Fruit fly (Drosophila melanogaster) whole organism, prepupa: ENCODE results near the gene LysE.

Experiments used
- Blimp-1 ChIP-seq: fragments of 200-800 bp; sonication (Bioruptor generic); optimal IDR thresholded peaks from 3 replicates; lab custom pipeline; 2017; ENCODE audit warnings: missing biosample characterization, missing genetic modification characterization, mild to moderate bottlenecking, moderate library complexity, missing genetic modification reagents
- CG11294 ChIP-seq: fragments of 200-800 bp; sonication (Bioruptor generic); IDR thresholded peaks from 2 replicates; pipeline ENCODE4 v1.3.6; 2022; ENCODE audit warnings: missing biosample characterization, missing genetic modification characterization
- CG11762 ChIP-seq: fragments of 200-800 bp; sonication (Bioruptor generic); optimal IDR thresholded peaks from 3 replicates; lab custom pipeline; 2016; ENCODE audit warnings: missing biosample characterization, missing genetic modification characterization; ENCODE audit not compliant: insufficient read depth
- CG15336 ChIP-seq: fragments of 200-800 bp; sonication (Bioruptor generic); IDR thresholded peaks from 2 replicates; pipeline ENCODE4 v1.3.6; 2022; ENCODE audit warnings: missing biosample characterization, missing genetic modification characterization
- CG1621 ChIP-seq: fragments of 200-800 bp; sonication (Bioruptor generic); optimal IDR thresholded peaks from 3 replicates; lab custom pipeline; 2018; ENCODE audit warnings: missing biosample characterization, mild to moderate bottlenecking, missing genetic modification characterization
- CG16779 ChIP-seq: fragments of 200-800 bp; sonication (Bioruptor generic); optimal IDR thresholded peaks from 3 replicates; lab custom pipeline; 2017; ENCODE audit warnings: missing biosample characterization, mild to moderate bottlenecking, missing genetic modification characterization
- CG3032 ChIP-seq: fragments of 200-800 bp; optimal IDR thresholded peaks from 2 replicates; lab custom pipeline; 2019; ENCODE audit warnings: missing biosample characterization, mild to moderate bottlenecking, missing genetic modification characterization, moderate library complexity
- CG32006 ChIP-seq: fragments of 200-800 bp; sonication (Bioruptor generic); optimal IDR thresholded peaks from 3 replicates; lab custom pipeline; 2017; ENCODE audit warnings: missing biosample characterization, mild to moderate bottlenecking, missing genetic modification characterization
- CG34406 ChIP-seq: fragments of 200-800 bp; sonication (Bioruptor generic); optimal IDR thresholded peaks from 3 replicates; lab custom pipeline; 2016; ENCODE audit warnings: missing biosample characterization, missing genetic modification characterization
- CG3919 ChIP-seq: fragments of 200-800 bp; sonication (Bioruptor generic); optimal IDR thresholded peaks from 3 replicates; lab custom pipeline; 2016; ENCODE audit warnings: missing biosample characterization, missing genetic modification characterization
- CG4318 ChIP-seq: fragments of 200-800 bp; sonication (Bioruptor generic); optimal IDR thresholded peaks from 3 replicates; lab custom pipeline; 2017; ENCODE audit warnings: missing biosample characterization, mild to moderate bottlenecking, missing genetic modification characterization
- CG6163 ChIP-seq: fragments of 200-800 bp; sonication (Bioruptor generic); IDR thresholded peaks from 3 replicates; pipeline ENCODE4 v1.3.6; 2022; ENCODE audit warnings: missing biosample characterization, missing genetic modification characterization
- CG6276 ChIP-seq: fragments of 200-800 bp; sonication (Bioruptor generic); optimal IDR thresholded peaks from 2 replicates; lab custom pipeline; 2017; ENCODE audit warnings: missing biosample characterization, mild to moderate bottlenecking, missing genetic modification characterization
- CG6808 ChIP-seq: fragments of 200-800 bp; sonication (Bioruptor generic); optimal IDR thresholded peaks from 3 replicates; lab custom pipeline; 2017; ENCODE audit warnings: missing biosample characterization, missing genetic modification characterization, mild to moderate bottlenecking, moderate library complexity, missing genetic modification reagents
- CG6854 ChIP-seq: fragments of 200-800 bp; sonication (Bioruptor generic); optimal IDR thresholded peaks from 2 replicates; lab custom pipeline; 2017; ENCODE audit warnings: missing biosample characterization, mild to moderate bottlenecking, missing genetic modification characterization
- CG8119 ChIP-seq: fragments of 200-800 bp; sonication (Bioruptor generic); IDR thresholded peaks from 3 replicates; pipeline ENCODE4 v1.3.6; 2022; ENCODE audit warnings: missing biosample characterization, missing genetic modification characterization
- CG8319 ChIP-seq: fragments of 200-800 bp; sonication (Bioruptor generic); optimal IDR thresholded peaks from 3 replicates; lab custom pipeline; 2016; ENCODE audit warnings: missing biosample characterization, missing genetic modification characterization
- CG8632 ChIP-seq: fragments of 200-800 bp; sonication (Bioruptor generic); optimal IDR thresholded peaks from 3 replicates; lab custom pipeline; 2016; ENCODE audit warnings: missing biosample characterization, missing genetic modification characterization
- CG9139 ChIP-seq: fragments of 200-800 bp; sonication (Bioruptor generic); optimal IDR thresholded peaks from 3 replicates; lab custom pipeline; 2017; ENCODE audit warnings: missing biosample characterization, mild to moderate bottlenecking, missing genetic modification characterization
- Eip75B ChIP-seq: fragments of 200-800 bp; sonication (Bioruptor generic); optimal IDR thresholded peaks from 3 replicates; lab custom pipeline; 2016; ENCODE audit warnings: missing biosample characterization, missing genetic modification characterization
- Ets21C ChIP-seq: fragments of 200-800 bp; sonication (Bioruptor generic); optimal IDR thresholded peaks from 3 replicates; lab custom pipeline; 2016; ENCODE audit warnings: missing biosample characterization, missing genetic modification characterization
- Ets96B ChIP-seq: fragments of 200-800 bp; optimal IDR thresholded peaks from 2 replicates; lab custom pipeline; 2019; ENCODE audit warnings: missing biosample characterization, mild to moderate bottlenecking, missing genetic modification characterization, moderate library complexity
- Hr38 ChIP-seq: sonication (Bioruptor generic); optimal IDR thresholded peaks from 2 replicates; lab custom pipeline; 2016; ENCODE audit warnings: missing biosample characterization, missing genetic modification characterization
- Hr39 ChIP-seq: fragments of 200-800 bp; sonication (Bioruptor generic); optimal IDR thresholded peaks from 2 replicates; lab custom pipeline; 2016; ENCODE audit warnings: missing biosample characterization, missing genetic modification characterization
- Hr4 ChIP-seq: fragments of 200-800 bp; sonication (Bioruptor generic); optimal IDR thresholded peaks from 3 replicates; lab custom pipeline; 2016; ENCODE audit warnings: missing biosample characterization, missing genetic modification characterization
- Lpt ChIP-seq: fragments of 200-800 bp; sonication (Bioruptor generic); optimal IDR thresholded peaks from 3 replicates; lab custom pipeline; 2016; ENCODE audit warnings: missing biosample characterization, missing genetic modification characterization
- OdsH ChIP-seq: fragments of 200-800 bp; sonication (Bioruptor generic); optimal IDR thresholded peaks from 3 replicates; lab custom pipeline; 2016; ENCODE audit warnings: missing biosample characterization, missing genetic modification characterization
- Smox ChIP-seq: fragments of 200-800 bp; sonication (Bioruptor generic); optimal IDR thresholded peaks from 3 replicates; lab custom pipeline; 2016; ENCODE audit warnings: missing biosample characterization, missing genetic modification characterization
- Sox14 ChIP-seq: fragments of 200-800 bp; sonication (Bioruptor generic); optimal IDR thresholded peaks from 3 replicates; lab custom pipeline; 2016; ENCODE audit warnings: missing biosample characterization, missing genetic modification characterization
- Sox15 ChIP-seq: fragments of 200-800 bp; sonication (Bioruptor generic); optimal IDR thresholded peaks from 3 replicates; lab custom pipeline; 2016; ENCODE audit warnings: missing biosample characterization, missing genetic modification characterization
- achi ChIP-seq: fragments of 200-800 bp; sonication (Bioruptor generic); optimal IDR thresholded peaks from 3 replicates; lab custom pipeline; 2016; ENCODE audit warnings: missing biosample characterization, missing genetic modification characterization
- cyc ChIP-seq: fragments of 200-800 bp; sonication (Bioruptor generic); optimal IDR thresholded peaks from 3 replicates; lab custom pipeline; 2016; ENCODE audit warnings: missing biosample characterization, missing genetic modification characterization
- dac ChIP-seq: fragments of 200-800 bp; sonication (Bioruptor generic); optimal IDR thresholded peaks from 2 replicates; lab custom pipeline; 2017; ENCODE audit warnings: missing biosample characterization, mild to moderate bottlenecking, missing genetic modification characterization
- dsx ChIP-seq: fragments of 200-800 bp; optimal IDR thresholded peaks from 3 replicates; lab custom pipeline; 2019; ENCODE audit warnings: missing biosample characterization, mild to moderate bottlenecking, missing genetic modification characterization, moderate library complexity; ENCODE audit not compliant: poor library complexity, severe bottlenecking
- eg ChIP-seq: fragments of 200-800 bp; sonication (Bioruptor generic); IDR thresholded peaks from 3 replicates; pipeline ENCODE4 v1.3.6; 2022; ENCODE audit warnings: missing biosample characterization, missing genetic modification characterization
- esn ChIP-seq: fragments of 200-800 bp; sonication (Bioruptor generic); optimal IDR thresholded peaks from 2 replicates; lab custom pipeline; 2016; ENCODE audit warnings: missing biosample characterization, mild to moderate bottlenecking, missing genetic modification characterization, moderate library complexity
- fd59A ChIP-seq: fragments of 200-800 bp; sonication (Bioruptor generic); optimal IDR thresholded peaks from 2 replicates; lab custom pipeline; 2017; ENCODE audit warnings: missing biosample characterization, mild to moderate bottlenecking, missing genetic modification characterization, missing genetic modification reagents
- fd85E ChIP-seq: fragments of 200-800 bp; sonication (Bioruptor generic); optimal IDR thresholded peaks from 3 replicates; lab custom pipeline; 2016; ENCODE audit warnings: missing biosample characterization, missing genetic modification characterization
- fkh ChIP-seq: fragments of 200-800 bp; sonication (Bioruptor generic); optimal IDR thresholded peaks from 3 replicates; lab custom pipeline; 2017; ENCODE audit warnings: missing biosample characterization, mild to moderate bottlenecking, missing genetic modification characterization, moderate library complexity
- lz ChIP-seq: fragments of 200-800 bp; sonication (Bioruptor generic); optimal IDR thresholded peaks from 3 replicates; lab custom pipeline; 2016; ENCODE audit warnings: missing biosample characterization, missing genetic modification characterization
- net ChIP-seq: fragments of 200-800 bp; sonication (Bioruptor generic); optimal IDR thresholded peaks from 3 replicates; lab custom pipeline; 2016; ENCODE audit warnings: missing biosample characterization, missing genetic modification characterization
- pdm3 ChIP-seq: fragments of 200-800 bp; sonication (Bioruptor generic); optimal IDR thresholded peaks from 3 replicates; lab custom pipeline; 2016; ENCODE audit warnings: missing biosample characterization, missing genetic modification characterization
- salr ChIP-seq, 2 experiments: fragments of 200-800 bp; sonication (Bioruptor generic); optimal IDR thresholded peaks; 3 replicates each; lab custom pipeline; 2016 to 2018; ENCODE audit warnings: missing biosample characterization in 2 of 2, missing genetic modification characterization in 2 of 2, mild to moderate bottlenecking in 1 of 2
- spab ChIP-seq: fragments of 200-800 bp; sonication (Bioruptor generic); optimal IDR thresholded peaks from 2 replicates; lab custom pipeline; 2017; ENCODE audit warnings: missing biosample characterization, mild to moderate bottlenecking, missing genetic modification characterization, missing genetic modification reagents
- svp ChIP-seq: fragments of 200-800 bp; sonication (Bioruptor generic); peaks from one replicate; lab custom pipeline; 2016; ENCODE audit warnings: missing biosample characterization, missing genetic modification characterization
- topi ChIP-seq: fragments of 200-800 bp; sonication (Bioruptor generic); optimal IDR thresholded peaks from 3 replicates; lab custom pipeline; 2016; ENCODE audit warnings: missing biosample characterization, missing genetic modification characterization

Gene LysE

dm6 chr3L:1172858-1173257 lies 39.8 kb upstream of the LysE start:
- TF ChIP-seq achi (GFP tag; lab: Kevin White, UChicago) (no peak), CG6276 (GFP tag; lab: Kevin White, UChicago) (no peak), CG16779 (tag; lab: Kevin White, UChicago) (no peak), Eip75B (GFP tag; lab: Kevin White, UChicago) (no peak), CG6854 (GFP tag; lab: Kevin White, UChicago) (no peak), CG32006 (GFP tag; lab: Kevin White, UChicago) (no peak), net (no peak), Lpt (GFP tag; lab: Kevin White, UChicago) (no peak), CG9139 (GFP tag; lab: Kevin White, UChicago) (no peak), salr (GFP tag; optimal IDR thresholded peaks at IDR 0.05; lab: Kevin White, UChicago) (no peak), cyc (GFP tag; lab: Kevin White, UChicago) (no peak), dac (GFP tag; lab: Kevin White, UChicago) (no peak), Blimp-1 (GFP tag; lab: Kevin White, UChicago) (no peak), pdm3 (no peak)

dm6 chr3L:1176515-1176914 lies 36.1 kb upstream of the LysE start:
- TF ChIP-seq fd59A (no peak), svp (peak; percentile 53), CG3919 (GFP tag; lab: Kevin White, UChicago) (no peak), Sox14 (GFP tag; lab: Kevin White, UChicago) (no peak), dac (GFP tag; lab: Kevin White, UChicago) (no peak), OdsH (GFP tag; lab: Kevin White, UChicago) (no peak), CG8632 (no peak), spab (GFP tag; lab: Kevin White, UChicago) (no peak), CG6163 (GFP tag; lab: Robert Waterston, UW) (0 out of 3 replicates have a peak, but pooled peaks have one; percentile 27)
- TF ChIP-seq, all 60 proteins: peak for 2

DNA sequence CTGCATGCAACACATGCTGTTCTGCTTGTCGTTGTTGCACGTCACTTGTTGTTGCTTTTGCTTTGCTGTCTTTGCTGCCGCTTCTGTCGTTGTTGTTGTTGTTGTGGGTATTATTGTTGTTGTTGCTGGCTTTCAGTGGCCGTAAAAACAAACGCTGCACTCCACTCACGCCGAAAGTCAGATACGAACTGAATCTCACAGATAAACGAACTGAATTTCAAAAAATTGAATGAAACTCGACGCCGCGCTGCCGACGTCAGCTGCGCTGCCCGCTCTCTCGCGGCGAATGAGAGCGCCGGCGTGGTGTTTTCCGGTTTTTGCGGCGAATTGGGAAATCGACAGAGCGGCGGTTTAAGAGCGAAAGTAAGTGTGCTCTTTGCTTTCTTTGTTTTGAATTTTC lies 35.5 kb upstream of the LysE start, which contains the start of gene bab2:
Gene bab2, minus strand, starts transcription at position 192 of the 400 bp plus-strand sequence.
- TF ChIP-seq OdsH (GFP tag; lab: Kevin White, UChicago) (no peak), CG3032 (tag; lab: Kevin White, UChicago) (no peak), CG8119 (GFP tag; lab: Robert Waterston, UW) (no peak), Smox (GFP tag; lab: Kevin White, UChicago) (no peak), Blimp-1 (GFP tag; lab: Kevin White, UChicago) (no peak), CG8319 (GFP tag; lab: Kevin White, UChicago) (no peak), CG11762 (no peak), CG4318 (no peak), fd85E (GFP tag; lab: Kevin White, UChicago) (no peak), CG34406 (GFP tag; lab: Kevin White, UChicago) (no peak), Ets96B (tag; lab: Kevin White, UChicago) (no peak), esn (peak; percentile 32), CG6163 (GFP tag; lab: Robert Waterston, UW) (peak; percentile 67; the same call in 2 of the 3 replicates), Eip75B (GFP tag; lab: Kevin White, UChicago) (no peak), CG11294 (GFP tag; lab: Robert Waterston, UW) (no peak), CG1621 (tag; lab: Kevin White, UChicago) (no peak), cyc (GFP tag; lab: Kevin White, UChicago) (no peak), pdm3 (no peak), CG6808 (GFP tag; lab: Kevin White, UChicago) (no peak), CG3919 (GFP tag; lab: Kevin White, UChicago) (no peak), eg (GFP tag; lab: Robert Waterston, UW) (peak; percentile 39; the same call in 1 of the 3 replicates), CG6854 (GFP tag; lab: Kevin White, UChicago) (no peak), fkh (GFP tag; lab: Kevin White, UChicago) (peak; percentile 50), dsx (GFP tag; lab: Kevin White, UChicago) (peak; percentile 68), Hr4 (GFP tag; lab: Kevin White, UChicago) (no peak), lz (GFP tag; lab: Kevin White, UChicago) (no peak), Hr38 (GFP tag; lab: Kevin White, UChicago) (no peak), Sox14 (GFP tag; lab: Kevin White, UChicago) (peak; percentile 39), CG15336 (GFP tag; lab: Robert Waterston, UW) (0 out of 2 replicates have a peak, but pooled peaks have one; percentile 23), topi (no peak), fd59A (no peak), salr (GFP tag; optimal IDR thresholded peaks at IDR 0.05; lab: Kevin White, UChicago) (no peak), Sox15 (no peak), Hr39 (GFP tag; lab: Kevin White, UChicago) (no peak), Lpt (GFP tag; lab: Kevin White, UChicago) (no peak), Ets21C (no peak), achi (GFP tag; lab: Kevin White, UChicago) (no peak)
